Fruit fly (Drosophila melanogaster) whole organism, wandering third instar larva: ENCODE data around the gene Tim17a1.

Experiments
- CG32264 ChIP-seq: fragments of 200-800 bp; sonication (Bioruptor generic); optimal IDR thresholded peaks from 2 replicates; lab custom pipeline; 2016; ENCODE audit warnings: missing biosample characterization, missing genetic modification characterization
- Hr78 ChIP-seq: fragments of >200 bp; optimal IDR thresholded peaks from 2 replicates; lab custom pipeline; 2017; ENCODE audit warnings: missing biosample characterization, missing genetic modification characterization
- Jra ChIP-seq: sonication (Bioruptor generic); optimal IDR thresholded peaks from 2 replicates; lab custom pipeline; 2016; ENCODE audit warnings: missing biosample characterization, missing genetic modification characterization
- Myc ChIP-seq: fragments of >200 bp; optimal IDR thresholded peaks from 2 replicates; lab custom pipeline; 2017
- OdsH ChIP-seq: fragments of 200-800 bp; sonication (Bioruptor generic); optimal IDR thresholded peaks from 2 replicates; lab custom pipeline; 2016; ENCODE audit warnings: missing biosample characterization, mild to moderate bottlenecking, missing genetic modification characterization
- dl ChIP-seq, 2 experiments: fragments of 175-275, 200-275 bp in 1 of 2; fragments of 200-275 bp in 1 of 2; sonication (Bioruptor generic); optimal IDR thresholded peaks; lab custom pipeline; 2018; ENCODE audit warnings: mild to moderate bottlenecking in 2 of 2, missing biosample characterization in 2 of 2, missing genetic modification characterization in 2 of 2, moderate library complexity in 2 of 2; ENCODE audit not compliant: partially characterized antibody in 2 of 2, insufficient read depth in 1 of 2
- psq ChIP-seq: fragments of 200-800 bp; sonication (Bioruptor generic); optimal IDR thresholded peaks from 3 replicates; lab custom pipeline; 2017; ENCODE audit warnings: missing biosample characterization, mild to moderate bottlenecking, missing genetic modification characterization, moderate library complexity
- usp ChIP-seq: fragments of >200 bp; optimal IDR thresholded peaks from 2 replicates; lab custom pipeline; 2017; ENCODE audit warnings: missing biosample characterization, missing genetic modification characterization
- woc ChIP-seq: sonication (Bioruptor generic); optimal IDR thresholded peaks from 2 replicates; lab custom pipeline; 2016; ENCODE audit warnings: missing biosample characterization, mild to moderate bottlenecking, missing genetic modification characterization

dm6 chr3R:12381130-12381700, 16.7 kb upstream of the Tim17a1 start:
- TF ChIP-seq Jra, result no peak
- no peak for TF ChIP-seq Myc
- TF ChIP-seq OdsH (GFP tag; lab: Kevin White, UChicago), result no peak
- no peak for TF ChIP-seq dl (GFP tag; optimal IDR thresholded peaks at IDR 0.05; lab: Kevin White, UChicago; ENCODE audit: insufficient read depth in 1 of 2, partially characterized antibody in 2 of 2)
- no peak for TF ChIP-seq psq (GFP tag; lab: Kevin White, UChicago)
- TF ChIP-seq Hr78 (GFP tag; lab: Kevin White, UChicago), result no peak
- TF ChIP-seq woc, result no peak
- no peak for TF ChIP-seq CG32264 (GFP tag; lab: Kevin White, UChicago)
- no peak for TF ChIP-seq usp (GFP tag; lab: Kevin White, UChicago)
